Worm (Caenorhabditis elegans): ENCODE results near the gene R05D8.7.

ce11 chrV:2718688-2719185 lies 44.3 kb downstream of the R05D8.7 start, which contains the start of gene srt-29:
- TF ChIP-seq elt-1 (tag; optimal IDR thresholded peaks at IDR 0.05; ENCODE audit: borderline replicate concordance, insufficient read depth) (no peak), lsy-2 (tag; optimal IDR thresholded peaks at IDR 0.05) (no peak), bed-3 (GFP tag; optimal IDR thresholded peaks at IDR 0.05) (no peak), snpc-4 (tag; optimal IDR thresholded peaks at IDR 0.05) (no peak), ztf-11 (tag; optimal IDR thresholded peaks at IDR 0.05) (no peak), nhr-28 (tag; optimal IDR thresholded peaks at IDR 0.05) (no peak)
